Worm (Caenorhabditis elegans): ENCODE results near the gene Y4C6B.4.

Y4C6B.4 gene

ce11 chrIV:5317106-5317505 lies 9.1 kb upstream of the Y4C6B.4 start (continued):
- no peak for TF ChIP-seq pha-4 (tag; optimal IDR thresholded peaks at IDR 0.05)
- TF ChIP-seq daf-12 (tag; optimal IDR thresholded peaks at IDR 0.05): no peak
- TF ChIP-seq snpc-4 (tag; optimal IDR thresholded peaks at IDR 0.05): peak; percentile 95
- TF ChIP-seq nhr-76 (tag; optimal IDR thresholded peaks at IDR 0.05): no peak
- TF ChIP-seq elt-3 (tag; optimal IDR thresholded peaks at IDR 0.05): no peak
- no peak for TF ChIP-seq ZK546.5 (tag; optimal IDR thresholded peaks at IDR 0.05)
- no peak for TF ChIP-seq eor-1 (tag; optimal IDR thresholded peaks at IDR 0.05)
- no peak for TF ChIP-seq hmg-11 (tag; optimal IDR thresholded peaks at IDR 0.05)
- TF ChIP-seq elt-1 (tag; optimal IDR thresholded peaks at IDR 0.05): no peak
- peak; percentile 35 for TF ChIP-seq nhr-25 (tag; optimal IDR thresholded peaks at IDR 0.05)
- TF ChIP-seq egl-5 (tag; optimal IDR thresholded peaks at IDR 0.05): no peak
- no peak for TF ChIP-seq tbx-2 (tag; optimal IDR thresholded peaks at IDR 0.05)
- TF ChIP-seq nfya-1 (tag; optimal IDR thresholded peaks at IDR 0.05; ENCODE audit: insufficient read depth): no peak
- TF ChIP-seq sea-2 (GFP tag; optimal IDR thresholded peaks at IDR 0.05): no peak
- no peak for TF ChIP-seq ceh-16 (tag; optimal IDR thresholded peaks at IDR 0.05)
- no peak for TF ChIP-seq zag-1 (tag; optimal IDR thresholded peaks at IDR 0.05)
- TF ChIP-seq unc-62 (GFP tag; optimal IDR thresholded peaks at IDR 0.05): no peak
- no peak for TF ChIP-seq lsy-12 (tag; optimal IDR thresholded peaks at IDR 0.05)
- TF ChIP-seq fkh-10 (GFP tag; optimal IDR thresholded peaks at IDR 0.05): no peak

DNA sequence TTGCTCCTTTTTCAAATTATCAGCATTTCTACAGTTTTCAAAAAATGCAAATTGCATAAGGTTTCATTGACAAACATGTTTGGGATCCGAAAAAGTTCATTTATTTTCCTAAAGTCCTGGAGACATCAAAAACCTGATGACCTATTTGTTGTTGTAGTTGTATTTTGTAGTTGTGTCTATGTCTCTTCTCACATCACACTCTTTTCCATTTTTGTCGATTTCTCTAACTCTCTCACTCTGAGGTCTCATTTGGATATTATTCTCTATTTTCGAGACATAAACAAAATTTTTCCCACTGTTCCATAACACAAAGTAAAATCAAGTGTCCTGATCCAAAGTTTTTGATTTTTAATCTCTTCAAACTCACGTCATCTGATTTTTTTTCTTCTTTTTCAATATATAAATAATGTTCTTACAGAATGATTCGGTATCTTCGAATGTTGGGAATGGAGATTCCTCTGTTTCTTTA lies 7.4 kb upstream of the Y4C6B.4 start, which contains the start of gene slc-46A:
TSS of gene slc-46A (plus strand) at position 419 of the 469 bp plus-strand sequence.
- TF ChIP-seq nfya-1 (tag; optimal IDR thresholded peaks at IDR 0.05; ENCODE audit: insufficient read depth) (peak; percentile 13), nhr-23 (tag; optimal IDR thresholded peaks at IDR 0.05) (peak; percentile 59), snpc-4 (tag; optimal IDR thresholded peaks at IDR 0.05) (peak; percentile 48), lin-39 (tag; optimal IDR thresholded peaks at IDR 0.05) (no peak), elt-2 (tag; optimal IDR thresholded peaks at IDR 0.05) (peak; percentile 50), mml-1 (tag; optimal IDR thresholded peaks at IDR 0.05) (no peak)

- TF ChIP-seq pqm-1 (tag; optimal IDR thresholded peaks at IDR 0.05): no peak
- no peak for TF ChIP-seq elt-3 (tag; optimal IDR thresholded peaks at IDR 0.05)
- no peak for TF ChIP-seq lsy-12 (tag; optimal IDR thresholded peaks at IDR 0.05)
- TF ChIP-seq aly-2 (tag; optimal IDR thresholded peaks at IDR 0.05): no peak
- TF ChIP-seq ceh-82 (tag; optimal IDR thresholded peaks at IDR 0.05): no peak
Observed at ce11 chrIV:5332178-5332577, 5.9 kb downstream of the Y4C6B.4 start, which contains the start of gene Y4C6B.3. Y4C6B.3 (plus strand) TSS chrIV:5332478.

DNA sequence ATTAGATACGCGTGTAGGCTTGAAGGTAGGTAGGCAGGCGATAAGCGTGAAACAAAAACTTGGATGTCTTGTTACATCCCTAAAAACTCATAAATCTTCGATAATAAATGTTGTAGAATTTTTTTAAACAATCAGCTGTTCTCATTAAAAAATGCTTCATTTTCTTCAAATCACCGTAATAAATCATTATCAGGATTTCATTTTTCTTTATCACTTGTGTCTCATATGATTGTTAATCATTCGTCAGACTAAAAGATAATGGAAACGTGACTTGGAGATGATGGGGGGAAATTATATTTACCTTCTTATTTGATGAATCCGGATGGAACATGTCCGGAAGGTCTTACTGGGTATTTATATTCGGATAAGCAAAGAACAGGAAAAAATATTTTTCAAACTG lies 7.2 kb downstream of the Y4C6B.4 start:
- no peak for TF ChIP-seq nhr-25 (tag; optimal IDR thresholded peaks at IDR 0.05)
- TF ChIP-seq nhr-77 (tag; optimal IDR thresholded peaks at IDR 0.05): no peak
- TF ChIP-seq jun-1 (tag; optimal IDR thresholded peaks at IDR 0.05): no peak
- no peak for TF ChIP-seq fkh-10 (GFP tag; optimal IDR thresholded peaks at IDR 0.05)
- TF ChIP-seq ceh-82 (tag; optimal IDR thresholded peaks at IDR 0.05): no peak
- no peak for TF ChIP-seq fkh-2 (tag; optimal IDR thresholded peaks at IDR 0.05)

DNA sequence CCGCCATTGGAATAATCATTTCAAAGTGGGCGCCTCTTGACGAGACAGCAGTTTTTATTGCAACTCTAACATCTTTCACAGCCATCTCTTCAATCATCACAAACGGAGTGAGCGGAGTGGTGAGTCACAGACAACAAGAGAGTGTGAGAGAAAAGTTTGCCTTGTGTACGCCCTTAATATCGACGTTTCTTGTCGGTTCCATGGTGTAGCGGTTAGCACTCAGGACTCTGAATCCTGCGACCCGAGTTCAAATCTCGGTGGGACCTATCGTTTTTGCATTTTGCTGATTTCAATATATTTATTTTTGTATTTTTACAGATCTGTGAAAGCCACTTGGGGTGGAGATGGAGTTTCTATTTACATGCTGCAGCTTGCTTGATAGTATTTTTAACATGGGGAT lies 8.3 kb downstream of the Y4C6B.4 start:
- TF ChIP-seq nhr-28 (tag; optimal IDR thresholded peaks at IDR 0.05) (no peak), nhr-12 (tag; optimal IDR thresholded peaks at IDR 0.05) (no peak), ZK546.5 (tag; optimal IDR thresholded peaks at IDR 0.05) (no peak), R02D3.7 (tag; optimal IDR thresholded peaks at IDR 0.05) (no peak), nhr-23 (tag; optimal IDR thresholded peaks at IDR 0.05) (no peak), ama-1 (optimal IDR thresholded peaks at IDR 0.05) (no peak), ceh-9 (tag; optimal IDR thresholded peaks at IDR 0.05) (no peak), lin-39 (tag; optimal IDR thresholded peaks at IDR 0.05) (no peak), elt-1 (tag; optimal IDR thresholded peaks at IDR 0.05) (no peak), ceh-16 (tag; optimal IDR thresholded peaks at IDR 0.05) (no peak), daf-12 (tag; optimal IDR thresholded peaks at IDR 0.05) (no peak), unc-39 (tag; optimal IDR thresholded peaks at IDR 0.05) (no peak), lsy-12 (tag; optimal IDR thresholded peaks at IDR 0.05) (peak; percentile 42), eor-1 (tag; optimal IDR thresholded peaks at IDR 0.05) (no peak), mdl-1 (tag; optimal IDR thresholded peaks at IDR 0.05) (no peak), mml-1 (tag; optimal IDR thresholded peaks at IDR 0.05) (no peak), fos-1 (tag; optimal IDR thresholded peaks at IDR 0.05) (no peak), nhr-76 (tag; optimal IDR thresholded peaks at IDR 0.05) (no peak), nhr-11 (tag; optimal IDR thresholded peaks at IDR 0.05) (no peak), aly-2 (tag; optimal IDR thresholded peaks at IDR 0.05) (no peak), tbx-2 (tag; optimal IDR thresholded peaks at IDR 0.05) (no peak), ceh-28 (tag; optimal IDR thresholded peaks at IDR 0.05) (no peak), egl-27 (tag; optimal IDR thresholded peaks at IDR 0.05) (no peak), egl-5 (tag; optimal IDR thresholded peaks at IDR 0.05) (peak; percentile 46), fkh-10 (GFP tag; optimal IDR thresholded peaks at IDR 0.05) (no peak), pha-4 (tag; optimal IDR thresholded peaks at IDR 0.05) (peak; percentile 63), nhr-77 (tag; optimal IDR thresholded peaks at IDR 0.05) (no peak), lin-15B (tag; optimal IDR thresholded peaks at IDR 0.05) (peak; percentile 40), fkh-2 (tag; optimal IDR thresholded peaks at IDR 0.05) (no peak), elt-2 (tag; optimal IDR thresholded peaks at IDR 0.05) (peak; percentile 10), ztf-4 (tag; optimal IDR thresholded peaks at IDR 0.05) (no peak), nhr-43 (tag; optimal IDR thresholded peaks at IDR 0.05; ENCODE audit: poor library complexity, severe bottlenecking) (peak; percentile 57), sea-2 (GFP tag; optimal IDR thresholded peaks at IDR 0.05) (no peak), unc-62 (GFP tag; optimal IDR thresholded peaks at IDR 0.05) (no peak)
